Worm (Caenorhabditis elegans): ENCODE data around the gene sru-44.

sru-44 gene

ce11 chrV:16445676-16446075 lies 22.1 kb downstream of the sru-44 start, which contains the start of gene T08G3.6:
Gene T08G3.6, plus strand, starts transcription at chrV:16445976.
- TF ChIP-seq sox-4 (tag; optimal IDR thresholded peaks at IDR 0.05) (no peak), irx-1 (tag; optimal IDR thresholded peaks at IDR 0.05) (no peak), tlp-1 (tag; optimal IDR thresholded peaks at IDR 0.05) (no peak), alr-1 (tag; optimal IDR thresholded peaks at IDR 0.05; ENCODE audit: borderline replicate concordance) (no peak), nhr-20 (tag; optimal IDR thresholded peaks at IDR 0.05) (no peak), nhr-84 (tag; optimal IDR thresholded peaks at IDR 0.05) (no peak), ceh-63 (GFP tag; optimal IDR thresholded peaks at IDR 0.05) (no peak), unc-86 (tag; optimal IDR thresholded peaks at IDR 0.05) (no peak), unc-62 (GFP tag; optimal IDR thresholded peaks at IDR 0.05) (no peak), mef-2 (tag; optimal IDR thresholded peaks at IDR 0.05) (no peak), mep-1 (tag; optimal IDR thresholded peaks at IDR 0.05) (no peak), aha-1 (tag; optimal IDR thresholded peaks at IDR 0.05) (no peak), pax-3 (tag; optimal IDR thresholded peaks at IDR 0.05) (no peak), lsy-2 (tag; optimal IDR thresholded peaks at IDR 0.05) (no peak)

ce11 chrV:16443626-16444025 lies 24.1 kb downstream of the sru-44 start, which contains the start of gene srh-141:
Gene srh-141, plus strand, starts transcription at chrV:16443926.
- TF ChIP-seq ceh-63 (GFP tag; optimal IDR thresholded peaks at IDR 0.05) (no peak), dpl-1 (GFP tag; optimal IDR thresholded peaks at IDR 0.05) (no peak), tlp-1 (tag; optimal IDR thresholded peaks at IDR 0.05) (no peak), ceh-82 (tag; optimal IDR thresholded peaks at IDR 0.05) (no peak), mef-2 (tag; optimal IDR thresholded peaks at IDR 0.05) (no peak), mep-1 (tag; optimal IDR thresholded peaks at IDR 0.05) (no peak), fkh-10 (GFP tag; optimal IDR thresholded peaks at IDR 0.05) (no peak), zag-1 (tag; optimal IDR thresholded peaks at IDR 0.05) (no peak), nhr-20 (tag; optimal IDR thresholded peaks at IDR 0.05) (no peak), nhr-47 (tag; optimal IDR thresholded peaks at IDR 0.05) (no peak), egl-13 (tag; optimal IDR thresholded peaks at IDR 0.05) (no peak), lin-39 (tag; optimal IDR thresholded peaks at IDR 0.05) (no peak)

ce11 chrV:16437546-16437945 lies 30.2 kb downstream of the sru-44 start, which contains the start of gene F26D2.15:
Gene F26D2.15, plus strand, starts transcription at chrV:16437846.
- TF ChIP-seq nhr-11 (tag; optimal IDR thresholded peaks at IDR 0.05) = no peak
- TF ChIP-seq nhr-90 (tag; optimal IDR thresholded peaks at IDR 0.05; ENCODE audit: poor library complexity) = no peak
- TF ChIP-seq aha-1 (tag; optimal IDR thresholded peaks at IDR 0.05) = no peak
- no peak for TF ChIP-seq ceh-82 (tag; optimal IDR thresholded peaks at IDR 0.05)
- TF ChIP-seq nhr-47 (tag; optimal IDR thresholded peaks at IDR 0.05) = no peak
- no peak for TF ChIP-seq fkh-8 (tag; optimal IDR thresholded peaks at IDR 0.05)
- no peak for TF ChIP-seq C16A3.4 (tag; optimal IDR thresholded peaks at IDR 0.05)
- TF ChIP-seq fos-1 (tag; optimal IDR thresholded peaks at IDR 0.05) = no peak
- TF ChIP-seq nhr-12 (tag; optimal IDR thresholded peaks at IDR 0.05) = no peak
- TF ChIP-seq swsn-7 (tag; optimal IDR thresholded peaks at IDR 0.05) = no peak
- TF ChIP-seq ceh-90 (tag; optimal IDR thresholded peaks at IDR 0.05) = no peak
- no peak for TF ChIP-seq ets-5 (GFP tag; IDR thresholded peaks at IDR 0.05)
- TF ChIP-seq nhr-71 (tag; optimal IDR thresholded peaks at IDR 0.05) = no peak
- TF ChIP-seq lsy-2 (tag; optimal IDR thresholded peaks at IDR 0.05) = no peak
- no peak for TF ChIP-seq ceh-8 (GFP tag; optimal IDR thresholded peaks at IDR 0.05)
- no peak for TF ChIP-seq nhr-76 (tag; optimal IDR thresholded peaks at IDR 0.05)

DNA sequence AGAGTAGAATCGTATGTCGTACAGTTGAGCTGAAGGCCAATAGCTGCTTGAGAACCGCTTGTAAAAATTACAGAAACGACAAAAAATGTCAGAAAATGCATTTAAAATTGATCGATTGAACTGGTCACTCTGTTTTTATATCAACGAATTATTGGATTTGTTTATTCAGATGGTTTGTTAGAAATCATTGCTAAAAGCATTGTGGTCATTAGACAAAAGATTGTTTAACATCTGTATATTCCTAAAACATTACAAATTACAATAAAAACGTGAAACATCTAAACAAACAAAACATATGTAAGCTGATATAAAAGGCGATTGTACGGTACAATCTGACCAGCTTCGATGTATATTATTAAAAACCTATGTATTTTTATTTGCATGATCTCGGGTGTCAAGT lies 32.2 kb downstream of the sru-44 start, which contains the start of the genes F26D2.13 and F26D2.14:
TSS of gene F26D2.13 (minus strand) at position 101 of the 400 bp plus-strand sequence.
TSS of gene F26D2.14 (plus strand) at position 346 of the 400 bp plus-strand sequence.
- TF ChIP-seq F16B12.6 (tag; optimal IDR thresholded peaks at IDR 0.05) = no peak
- TF ChIP-seq ceh-8 (GFP tag; optimal IDR thresholded peaks at IDR 0.05) = no peak
- TF ChIP-seq lsy-2 (tag; optimal IDR thresholded peaks at IDR 0.05) = no peak
- no peak for TF ChIP-seq lin-13 (GFP tag; optimal IDR thresholded peaks at IDR 0.05)
- TF ChIP-seq unc-130 (tag; optimal IDR thresholded peaks at IDR 0.05) = no peak
- TF ChIP-seq mep-1 (tag; optimal IDR thresholded peaks at IDR 0.05) = no peak
- TF ChIP-seq nhr-76 (tag; optimal IDR thresholded peaks at IDR 0.05) = no peak
- TF ChIP-seq pqm-1 (tag; optimal IDR thresholded peaks at IDR 0.05) = no peak
- no peak for TF ChIP-seq ceh-88 (GFP tag; IDR thresholded peaks at IDR 0.05)
- no peak for TF ChIP-seq sup-37 (GFP tag; optimal IDR thresholded peaks at IDR 0.05)
- no peak for TF ChIP-seq egl-27 (tag; optimal IDR thresholded peaks at IDR 0.05)
- TF ChIP-seq ceh-82 (tag; optimal IDR thresholded peaks at IDR 0.05) = no peak
- no peak for TF ChIP-seq lin-14 (GFP tag; optimal IDR thresholded peaks at IDR 0.05)
- TF ChIP-seq aly-2 (tag; optimal IDR thresholded peaks at IDR 0.05) = no peak
